Worm (Caenorhabditis elegans): Measurements from ENCODE around the gene Y9C12A.1.
A peak's percentile ranks its signal among the peaks of the same experiment; 100 is the strongest.

Y9C12A.1 gene

ce11 chrX:655884-656283 lies 26.7 kb downstream of the Y9C12A.1 start, which contains the start of gene lpr-7:
Gene lpr-7 (plus strand): TSS chrX:656184.
- no peak for TF ChIP-seq ztf-1 (GFP tag; conservative IDR thresholded peaks at IDR 0.05)
- no peak for TF ChIP-seq F13H6.1 (tag; optimal IDR thresholded peaks at IDR 0.05)
- no peak for TF ChIP-seq ama-1 (optimal IDR thresholded peaks at IDR 0.05)
- no peak for TF ChIP-seq nhr-129 (tag; optimal IDR thresholded peaks at IDR 0.05)
- no peak for TF ChIP-seq nhr-10 (tag; optimal IDR thresholded peaks at IDR 0.05)
- no peak for TF ChIP-seq mdl-1 (tag; optimal IDR thresholded peaks at IDR 0.05)
- TF ChIP-seq nhr-77 (tag; optimal IDR thresholded peaks at IDR 0.05): no peak
- TF ChIP-seq lsy-2 (tag; optimal IDR thresholded peaks at IDR 0.05): no peak
- TF ChIP-seq nhr-25 (tag; optimal IDR thresholded peaks at IDR 0.05): no peak
- no peak for TF ChIP-seq nhr-21 (tag; optimal IDR thresholded peaks at IDR 0.05)
- no peak for TF ChIP-seq lin-39 (tag; optimal IDR thresholded peaks at IDR 0.05)
- TF ChIP-seq nhr-11 (tag; optimal IDR thresholded peaks at IDR 0.05): no peak

DNA sequence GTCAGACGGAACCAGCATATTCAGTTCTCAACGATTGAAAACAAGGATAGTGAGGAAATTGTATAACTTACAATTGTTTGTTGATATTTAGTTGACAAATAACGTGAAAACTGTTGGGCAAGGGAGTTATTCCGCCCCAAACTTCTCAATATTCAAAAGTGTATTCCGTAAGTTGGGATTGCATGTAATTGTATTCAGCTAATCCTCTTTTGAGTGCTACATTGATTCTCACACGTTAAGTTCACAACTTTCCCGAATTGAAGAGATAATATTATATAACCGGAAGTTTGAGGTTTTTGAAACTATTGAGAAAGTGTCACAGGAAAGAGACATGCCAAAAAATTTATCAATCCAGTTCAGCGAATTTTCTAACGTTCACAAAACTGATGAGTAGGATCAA lies 27.8 kb downstream of the Y9C12A.1 start, which contains the start of gene ifc-2:
Gene ifc-2 (minus strand): TSS at position 101 of the 400 bp plus-strand sequence.
- TF ChIP-seq fos-1 (tag; optimal IDR thresholded peaks at IDR 0.05): no peak
- no peak for TF ChIP-seq nhr-6 (tag; optimal IDR thresholded peaks at IDR 0.05)
- no peak for TF ChIP-seq gmeb-1 (tag; optimal IDR thresholded peaks at IDR 0.05)
- TF ChIP-seq mbf-1 (tag; optimal IDR thresholded peaks at IDR 0.05): no peak
- no peak for TF ChIP-seq ztf-11 (tag; optimal IDR thresholded peaks at IDR 0.05)
- no peak for TF ChIP-seq lin-13 (GFP tag; optimal IDR thresholded peaks at IDR 0.05)
- TF ChIP-seq elt-3 (tag; optimal IDR thresholded peaks at IDR 0.05): no peak
- TF ChIP-seq nhr-10 (tag; optimal IDR thresholded peaks at IDR 0.05): no peak
- TF ChIP-seq egl-27 (tag; optimal IDR thresholded peaks at IDR 0.05): no peak
- TF ChIP-seq elt-1 (tag; optimal IDR thresholded peaks at IDR 0.05): no peak
- no peak for TF ChIP-seq ztf-4 (tag; optimal IDR thresholded peaks at IDR 0.05)
- TF ChIP-seq peb-1 (tag; optimal IDR thresholded peaks at IDR 0.05): no peak
- TF ChIP-seq mdl-1 (tag; optimal IDR thresholded peaks at IDR 0.05): no peak
- TF ChIP-seq ama-1 (optimal IDR thresholded peaks at IDR 0.05): no peak
- no peak for TF ChIP-seq skn-1 (tag; optimal IDR thresholded peaks at IDR 0.05)

- TF ChIP-seq sma-9 (GFP tag; optimal IDR thresholded peaks at IDR 0.05): peak; percentile 40
- TF ChIP-seq sma-9 (tag; optimal IDR thresholded peaks at IDR 0.05): no peak
- peak; percentile 68 for TF ChIP-seq fos-1 (tag; optimal IDR thresholded peaks at IDR 0.05)
- no peak for TF ChIP-seq lin-13 (GFP tag; optimal IDR thresholded peaks at IDR 0.05)
- TF ChIP-seq nhr-77 (tag; optimal IDR thresholded peaks at IDR 0.05): no peak
- peak; percentile 18 for TF ChIP-seq crh-2 (tag; optimal IDR thresholded peaks at IDR 0.05)
- peak; percentile 19 for TF ChIP-seq gmeb-1 (tag; optimal IDR thresholded peaks at IDR 0.05)
- TF ChIP-seq nhr-12 (tag; optimal IDR thresholded peaks at IDR 0.05): no peak
- TF ChIP-seq lsy-2 (tag; optimal IDR thresholded peaks at IDR 0.05): no peak
These were observed 31.0 kb downstream of the Y9C12A.1 start for ce11 chrX:651616-652015.

DNA sequence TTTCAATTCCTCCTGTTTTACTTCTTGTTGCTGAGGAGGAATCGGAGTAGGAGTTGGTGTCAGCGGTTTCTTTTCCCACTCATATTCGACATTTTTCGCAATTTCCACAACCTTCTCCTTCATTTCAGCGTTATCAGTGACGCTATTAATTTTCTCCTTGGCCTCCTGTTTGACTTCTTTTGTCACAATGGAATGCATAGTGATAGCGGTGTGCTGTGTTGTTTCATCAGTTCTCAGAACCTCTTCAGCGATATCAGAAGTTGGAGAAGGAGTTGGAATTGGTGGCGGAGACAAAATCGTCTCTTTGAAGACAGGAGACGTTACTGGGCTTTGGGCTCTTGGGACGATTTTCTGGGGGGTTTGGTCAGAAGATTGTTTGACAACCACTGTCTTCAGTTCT lies 36.1 kb downstream of the Y9C12A.1 start:
- peak; percentile 20 for TF ChIP-seq crh-2 (tag; optimal IDR thresholded peaks at IDR 0.05)
- TF ChIP-seq sma-9 (GFP tag; optimal IDR thresholded peaks at IDR 0.05): peak; percentile 8
- no peak for TF ChIP-seq sma-9 (tag; optimal IDR thresholded peaks at IDR 0.05)
- no peak for TF ChIP-seq ceh-82 (tag; optimal IDR thresholded peaks at IDR 0.05)
- TF ChIP-seq Y55F3AM.14 (GFP tag; optimal IDR thresholded peaks at IDR 0.05): no peak
- peak; percentile 52 for TF ChIP-seq fos-1 (tag; optimal IDR thresholded peaks at IDR 0.05)

- TF ChIP-seq gmeb-1 (tag; optimal IDR thresholded peaks at IDR 0.05) (peak; percentile 36), fos-1 (tag; optimal IDR thresholded peaks at IDR 0.05) (peak; percentile 75), F13H6.1 (tag; optimal IDR thresholded peaks at IDR 0.05) (peak; percentile 2), ztf-4 (tag; optimal IDR thresholded peaks at IDR 0.05) (no peak)
These were observed 37.0 kb downstream of the Y9C12A.1 start for ce11 chrX:645589-645988.

DNA sequence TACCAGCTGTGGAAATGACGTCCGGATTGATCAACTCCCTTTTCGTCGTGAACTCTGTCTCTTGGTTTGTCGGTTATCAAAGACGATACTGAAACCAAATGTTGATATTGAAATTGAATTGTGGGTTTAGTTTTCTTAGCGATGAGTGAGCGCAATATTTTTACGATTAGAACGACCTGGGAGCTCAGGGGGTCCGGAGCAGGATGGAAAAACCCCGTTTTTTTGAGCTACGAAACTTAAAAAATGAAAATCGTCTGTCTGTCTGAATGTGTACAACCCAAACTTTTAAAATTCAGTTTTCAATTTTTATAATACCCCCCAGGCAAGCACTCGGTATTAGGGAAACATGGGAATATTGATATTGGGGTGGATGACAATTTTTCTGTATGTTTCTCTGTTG lies 39.8 kb downstream of the Y9C12A.1 start:
- TF ChIP-seq R02D3.7 (tag; optimal IDR thresholded peaks at IDR 0.05): no peak
- no peak for TF ChIP-seq nhr-237 (tag; optimal IDR thresholded peaks at IDR 0.05)
- no peak for TF ChIP-seq elt-3 (tag; optimal IDR thresholded peaks at IDR 0.05)
- TF ChIP-seq nhr-23 (tag; optimal IDR thresholded peaks at IDR 0.05): no peak
- no peak for TF ChIP-seq crh-2 (tag; optimal IDR thresholded peaks at IDR 0.05)
- no peak for TF ChIP-seq fos-1 (tag; optimal IDR thresholded peaks at IDR 0.05)
- no peak for TF ChIP-seq lin-11 (tag; optimal IDR thresholded peaks at IDR 0.05)
- no peak for TF ChIP-seq nhr-10 (tag; optimal IDR thresholded peaks at IDR 0.05)
- TF ChIP-seq mab-5 (tag; optimal IDR thresholded peaks at IDR 0.05): no peak
- no peak for TF ChIP-seq lin-13 (GFP tag; optimal IDR thresholded peaks at IDR 0.05)
- TF ChIP-seq nhr-25 (tag; optimal IDR thresholded peaks at IDR 0.05): no peak
- no peak for TF ChIP-seq sma-3 (GFP tag; optimal IDR thresholded peaks at IDR 0.05)
- no peak for TF ChIP-seq snpc-4 (tag; optimal IDR thresholded peaks at IDR 0.05)
- no peak for TF ChIP-seq nhr-77 (tag; optimal IDR thresholded peaks at IDR 0.05)
- TF ChIP-seq ZK546.5 (tag; optimal IDR thresholded peaks at IDR 0.05): no peak
- TF ChIP-seq egl-27 (tag; optimal IDR thresholded peaks at IDR 0.05): no peak
- no peak for TF ChIP-seq elt-1 (tag; optimal IDR thresholded peaks at IDR 0.05)
